Worm (Caenorhabditis elegans): ENCODE measurements around the gene daao-1.

- no peak for TF ChIP-seq lin-13 (GFP tag; optimal IDR thresholded peaks at IDR 0.05)
- no peak for TF ChIP-seq aly-2 (tag; optimal IDR thresholded peaks at IDR 0.05)
- no peak for TF ChIP-seq lir-3 (tag; optimal IDR thresholded peaks at IDR 0.05)
These were observed 52.1 kb downstream of the daao-1 start for ce11 chrIV:2666127-2666526.
